Fruit fly (Drosophila melanogaster): Measurements from ENCODE around the gene Ctr1C.

DNA sequence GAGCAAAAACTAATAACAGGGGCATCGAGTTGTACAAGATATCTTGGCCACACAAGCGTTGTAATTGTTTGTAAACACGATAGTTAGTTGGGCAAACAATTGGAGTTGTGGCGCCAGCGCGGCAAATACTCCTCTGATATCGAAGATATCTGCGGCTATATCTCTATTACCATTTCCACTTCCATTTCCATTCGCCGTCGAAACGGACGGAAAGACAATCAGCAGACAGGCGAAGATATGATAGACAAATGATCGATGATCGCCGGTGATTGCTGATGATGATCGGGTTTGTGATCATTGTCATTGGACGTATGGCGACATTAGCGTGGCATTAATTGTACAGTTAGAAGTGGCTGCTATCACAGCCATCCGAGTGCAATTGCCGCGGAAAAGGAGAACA is 38.7 kb downstream of the Ctr1C start:
- TF ChIP-seq psq (optimal IDR thresholded peaks at IDR 0.05) (no peak), EcR (GFP tag; optimal IDR thresholded peaks at IDR 0.05) (no peak), Dll (optimal IDR thresholded peaks at IDR 0.05) (no peak), CG8478 (optimal IDR thresholded peaks at IDR 0.05) (no peak), pan (optimal IDR thresholded peaks at IDR 0.05) (no peak)

Measured in whole organism.